Worm (Caenorhabditis elegans) whole organism, midembryonic: ENCODE data around the gene C35A5.10.

Source experiments
- T22C8.4 ChIP-seq: fragments of 200-800 bp; sonication (Bioruptor generic); IDR thresholded peaks from 2 replicates; pipeline ENCODE4 v1.3.6; 2022; ENCODE audit warnings: missing genetic modification characterization, missing compliant biosample characterization
- cog-1 ChIP-seq: sonication (generic microtip); optimal IDR thresholded peaks from 2 replicates; lab custom pipeline; 2016; ENCODE audit warnings: missing genetic modification characterization, missing compliant biosample characterization
- flt-1 ChIP-seq: fragments of 200-800 bp; sonication (Bioruptor generic); IDR thresholded peaks from 2 replicates; pipeline ENCODE4 v1.3.6; 2022; ENCODE audit warnings: missing genetic modification characterization, missing compliant biosample characterization
- klf-2 ChIP-seq: fragments of 200-800 bp; sonication (Bioruptor generic); conservative IDR thresholded peaks from 2 replicates; pipeline ENCODE4 v1.3.6; 2022; ENCODE audit warnings: missing genetic modification reagents, missing genetic modification characterization, missing compliant biosample characterization
- med-1 ChIP-seq: sonication (generic microtip); optimal IDR thresholded peaks from 2 replicates; lab custom pipeline; 2017; ENCODE audit warnings: missing genetic modification characterization, mild to moderate bottlenecking, missing compliant biosample characterization, antibody characterized with exemption, missing genetic modification reagents; ENCODE audit not compliant: insufficient read depth
- ref-1 ChIP-seq: fragments of 200-800 bp; sonication (Bioruptor generic); conservative IDR thresholded peaks from 2 replicates; pipeline ENCODE4 v1.3.6; 2022; ENCODE audit warnings: missing genetic modification reagents, missing genetic modification characterization, missing compliant biosample characterization
- tab-1 ChIP-seq: fragments of 200-800 bp; sonication (Bioruptor generic); IDR thresholded peaks from 2 replicates; pipeline ENCODE4 v1.3.6; 2022; ENCODE audit warnings: missing genetic modification characterization, missing compliant biosample characterization
- ztf-23 ChIP-seq: fragments of 200-800 bp; sonication (Bioruptor generic); IDR thresholded peaks from 2 replicates; pipeline ENCODE4 v1.3.6; 2022; ENCODE audit warnings: missing genetic modification reagents, missing genetic modification characterization, missing compliant biosample characterization
- ztf-29 ChIP-seq: fragments of 200-800 bp; sonication (Bioruptor generic); IDR thresholded peaks from 2 replicates; pipeline ENCODE4 v1.3.6; 2022; ENCODE audit warnings: missing genetic modification reagents, missing genetic modification characterization, missing compliant biosample characterization

Gene C35A5.10

DNA sequence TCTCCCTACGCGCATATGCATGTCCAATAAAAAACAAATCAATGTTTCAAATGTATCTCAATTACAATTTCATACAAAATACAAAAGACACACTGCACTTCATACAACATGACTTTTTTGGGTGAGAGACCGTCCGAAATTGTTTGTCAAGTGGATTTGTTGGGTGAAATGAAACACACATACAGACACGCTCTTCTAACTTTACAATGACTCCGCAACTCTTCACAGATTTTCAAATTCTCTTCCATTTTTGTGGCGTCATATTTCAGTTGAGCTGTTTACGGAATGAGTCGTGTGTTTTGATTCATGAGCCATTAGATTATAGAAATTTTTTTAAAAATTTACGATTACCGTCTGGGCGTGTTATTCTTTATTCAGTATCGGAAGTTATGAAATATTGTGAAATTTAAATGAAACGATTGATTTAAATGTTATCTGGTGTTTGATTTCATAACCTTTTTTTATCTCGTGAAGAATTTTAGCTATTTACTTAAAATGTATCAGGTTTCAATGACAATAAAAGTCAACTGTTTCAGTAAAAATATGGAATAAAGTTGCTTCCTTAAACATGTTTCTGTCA is 27.0 kb upstream of the C35A5.10 start:
- TF ChIP-seq flt-1 (GFP tag; lab: Robert Waterston, UW) (no peak), med-1 (GFP tag; lab: Kevin White, UChicago) (no peak), ztf-23 (GFP tag; lab: Robert Waterston, UW) (no peak), ref-1 (GFP tag; lab: Robert Waterston, UW) (no peak), klf-2 (GFP tag; lab: Robert Waterston, UW) (no peak), tab-1 (GFP tag; lab: Robert Waterston, UW) (no peak), T22C8.4 (GFP tag; lab: Robert Waterston, UW) (no peak), ztf-29 (GFP tag; lab: Robert Waterston, UW) (no peak), cog-1 (tag; lab: Kevin White, UChicago) (no peak)

DNA sequence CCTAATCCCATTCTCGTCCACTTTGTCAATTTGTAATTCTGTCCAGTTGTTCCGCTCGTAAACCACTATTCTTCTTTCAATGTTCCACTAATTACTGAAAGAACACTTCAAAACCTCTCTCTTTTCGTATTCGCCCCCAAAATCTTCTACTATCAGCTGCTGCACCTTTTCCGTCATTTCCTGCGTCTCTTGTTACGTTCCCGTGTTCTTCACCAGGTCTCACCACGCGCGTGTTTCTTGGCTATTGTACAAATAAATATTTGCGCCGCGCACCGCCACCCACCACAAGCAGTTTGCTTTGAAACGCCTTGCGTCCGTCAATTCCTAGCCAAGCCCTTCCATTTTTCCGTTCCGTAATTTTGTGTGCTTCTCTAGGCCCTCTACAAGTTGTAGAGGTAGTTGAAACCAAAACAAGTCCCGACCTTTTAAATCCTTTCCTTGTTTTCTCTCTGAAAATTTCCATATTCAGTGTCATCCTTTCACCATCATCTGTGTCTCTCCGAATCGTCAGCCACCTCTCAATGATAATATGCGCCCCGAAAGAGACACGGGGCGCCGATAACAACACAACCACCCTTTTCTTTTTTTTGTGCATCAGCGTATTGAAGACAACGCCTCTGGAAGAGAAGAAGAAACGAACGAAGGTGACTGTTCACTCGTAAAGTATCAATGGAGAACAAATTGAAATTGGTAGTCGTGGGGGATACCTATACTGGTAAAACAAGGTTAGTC is 25.7 kb upstream of the C35A5.10 start, which contains the start of the genes crp-1 and Y32F6B.9:
crp-1 (plus strand) TSS at position 468 of the 732 bp plus-strand sequence.
Y32F6B.9 (plus strand) TSS at position 603 of the 732 bp plus-strand sequence.
- TF ChIP-seq ref-1 (GFP tag; lab: Robert Waterston, UW) (no peak), T22C8.4 (GFP tag; lab: Robert Waterston, UW) (no peak), ztf-23 (GFP tag; lab: Robert Waterston, UW) (no peak), cog-1 (tag; lab: Kevin White, UChicago) (no peak), med-1 (GFP tag; lab: Kevin White, UChicago) (no peak), ztf-29 (GFP tag; lab: Robert Waterston, UW) (no peak), tab-1 (GFP tag; lab: Robert Waterston, UW) (no peak), flt-1 (GFP tag; lab: Robert Waterston, UW) (no peak), klf-2 (GFP tag; lab: Robert Waterston, UW) (no peak)

DNA sequence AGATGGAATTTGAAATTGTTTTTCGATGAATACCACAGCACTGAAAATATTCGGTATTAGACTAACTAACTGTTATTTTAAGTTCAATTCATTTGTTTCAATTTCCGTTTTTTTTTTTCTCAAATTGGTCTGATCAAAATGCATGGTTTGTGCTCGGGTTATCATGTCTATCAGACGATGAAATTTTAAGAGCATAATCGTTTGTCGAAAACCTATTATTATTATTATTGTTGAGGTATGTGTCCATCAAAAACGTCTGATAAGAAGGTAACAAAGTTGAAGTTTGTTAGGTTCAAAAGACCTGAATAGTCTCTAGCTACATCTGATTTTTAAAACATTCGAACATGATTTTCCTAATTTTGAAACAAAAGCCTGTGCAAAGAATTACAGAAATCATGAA is 20.0 kb upstream of the C35A5.10 start:
- TF ChIP-seq ref-1 (GFP tag; lab: Robert Waterston, UW): no peak
- no peak for TF ChIP-seq tab-1 (GFP tag; lab: Robert Waterston, UW)
- TF ChIP-seq T22C8.4 (GFP tag; lab: Robert Waterston, UW): no peak
- TF ChIP-seq med-1 (GFP tag; lab: Kevin White, UChicago): no peak
- TF ChIP-seq cog-1 (tag; lab: Kevin White, UChicago): no peak
- TF ChIP-seq klf-2 (GFP tag; lab: Robert Waterston, UW): no peak
- TF ChIP-seq flt-1 (GFP tag; lab: Robert Waterston, UW): no peak
- no peak for TF ChIP-seq ztf-23 (GFP tag; lab: Robert Waterston, UW)
- no peak for TF ChIP-seq ztf-29 (GFP tag; lab: Robert Waterston, UW)

DNA sequence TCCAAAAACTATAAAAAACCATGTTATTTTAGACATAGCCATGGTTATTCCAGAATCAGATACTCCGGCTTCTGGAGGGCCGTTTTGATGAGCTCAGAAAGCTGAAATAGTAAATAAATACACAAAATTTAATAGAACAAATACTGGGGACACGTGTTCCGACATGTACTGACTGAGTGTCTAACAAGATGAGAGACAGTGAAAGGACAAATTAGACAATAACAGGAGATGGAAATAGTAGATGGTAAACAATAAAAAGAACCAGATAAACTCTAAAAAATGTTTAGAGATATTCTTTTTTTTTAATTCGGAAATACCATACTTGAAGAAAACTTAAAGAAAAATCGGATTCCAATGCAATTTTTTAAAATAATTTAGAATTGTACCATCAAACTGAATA is 19.4 kb upstream of the C35A5.10 start, which contains the start of gene Y32F6B.1:
Y32F6B.1 (minus strand) TSS at position 101 of the 400 bp plus-strand sequence.
- TF ChIP-seq cog-1 (tag; lab: Kevin White, UChicago) (no peak), ref-1 (GFP tag; lab: Robert Waterston, UW) (no peak), ztf-29 (GFP tag; lab: Robert Waterston, UW) (no peak), klf-2 (GFP tag; lab: Robert Waterston, UW) (no peak), med-1 (GFP tag; lab: Kevin White, UChicago) (no peak), ztf-23 (GFP tag; lab: Robert Waterston, UW) (no peak), T22C8.4 (GFP tag; lab: Robert Waterston, UW) (no peak), flt-1 (GFP tag; lab: Robert Waterston, UW) (no peak), tab-1 (GFP tag; lab: Robert Waterston, UW) (no peak)

DNA sequence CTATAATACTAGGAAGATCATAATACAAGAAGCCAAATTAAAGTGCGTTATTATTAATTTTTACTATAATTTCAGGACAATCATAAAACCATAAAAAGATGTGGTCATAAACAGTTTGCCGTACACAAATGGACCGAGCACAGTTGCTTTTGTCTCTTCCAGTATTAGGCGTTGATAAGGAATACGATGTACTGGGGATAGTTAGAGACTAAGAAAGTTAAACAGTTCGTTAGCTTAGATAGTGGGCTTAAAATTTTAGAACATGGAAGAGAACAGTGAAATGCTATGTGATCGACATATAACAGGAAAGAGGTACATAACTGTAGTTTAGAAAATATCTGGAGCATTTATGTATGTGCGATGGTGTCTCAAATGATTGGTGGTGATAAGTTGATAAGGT is 18.6 kb upstream of the C35A5.10 start:
- TF ChIP-seq ztf-23 (GFP tag; lab: Robert Waterston, UW) (no peak), klf-2 (GFP tag; lab: Robert Waterston, UW) (no peak), T22C8.4 (GFP tag; lab: Robert Waterston, UW) (no peak), ref-1 (GFP tag; lab: Robert Waterston, UW) (no peak), cog-1 (tag; lab: Kevin White, UChicago) (no peak), ztf-29 (GFP tag; lab: Robert Waterston, UW) (no peak), flt-1 (GFP tag; lab: Robert Waterston, UW) (no peak), tab-1 (GFP tag; lab: Robert Waterston, UW) (no peak), med-1 (GFP tag; lab: Kevin White, UChicago) (no peak)

DNA sequence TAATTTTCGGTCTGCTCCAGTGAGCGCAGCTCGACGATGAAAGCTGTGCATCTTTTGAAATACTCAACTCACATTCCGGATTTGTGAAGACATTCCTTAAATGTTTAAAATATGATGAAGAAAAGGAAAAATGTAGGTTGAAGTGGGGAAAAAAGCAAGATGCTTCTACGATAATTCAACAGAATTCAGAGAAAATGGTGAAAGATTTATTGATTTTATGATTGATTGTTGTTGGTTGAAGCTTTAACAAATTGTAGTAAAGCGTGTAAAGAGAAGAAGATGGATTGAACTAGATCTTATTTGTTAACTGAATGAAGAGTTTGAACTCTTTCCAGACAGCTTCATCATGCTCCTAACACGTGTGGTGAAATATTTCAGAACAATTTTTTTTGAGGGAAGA is 14.0 kb upstream of the C35A5.10 start, which contains the start of gene ncx-5:
ncx-5 (minus strand) TSS at position 101 of the 400 bp plus-strand sequence.
- no peak for TF ChIP-seq ztf-29 (GFP tag; lab: Robert Waterston, UW)

DNA sequence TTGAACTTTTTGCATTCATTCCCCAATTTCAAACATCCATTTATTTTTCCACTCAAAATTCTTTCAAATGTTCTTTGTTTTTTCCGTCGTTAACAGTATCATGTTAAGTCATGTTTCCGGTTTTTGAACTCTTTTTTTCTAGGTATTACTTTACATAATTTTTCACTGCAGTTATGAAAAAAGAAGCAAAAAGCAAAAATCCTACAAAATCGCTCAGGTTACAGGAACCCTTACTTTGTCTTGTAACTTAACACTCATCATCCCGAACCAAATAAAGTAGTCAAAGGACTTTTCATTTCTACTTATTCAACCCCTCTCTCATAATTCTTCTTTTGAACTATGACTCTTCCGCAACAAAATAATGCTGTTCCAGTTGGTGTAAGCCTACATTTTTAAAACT is 12.6 kb upstream of the C35A5.10 start, which contains the start of gene aqp-5:
aqp-5 (plus strand) TSS at position 301 of the 400 bp plus-strand sequence.
- no peak for TF ChIP-seq klf-2 (GFP tag; lab: Robert Waterston, UW)
- TF ChIP-seq med-1 (GFP tag; lab: Kevin White, UChicago): no peak
- TF ChIP-seq ztf-23 (GFP tag; lab: Robert Waterston, UW): no peak
- no peak for TF ChIP-seq ref-1 (GFP tag; lab: Robert Waterston, UW)
- no peak for TF ChIP-seq flt-1 (GFP tag; lab: Robert Waterston, UW)
- no peak for TF ChIP-seq tab-1 (GFP tag; lab: Robert Waterston, UW)
- TF ChIP-seq cog-1 (tag; lab: Kevin White, UChicago): no peak
- TF ChIP-seq T22C8.4 (GFP tag; lab: Robert Waterston, UW): no peak
- TF ChIP-seq ztf-29 (GFP tag; lab: Robert Waterston, UW): no peak

DNA sequence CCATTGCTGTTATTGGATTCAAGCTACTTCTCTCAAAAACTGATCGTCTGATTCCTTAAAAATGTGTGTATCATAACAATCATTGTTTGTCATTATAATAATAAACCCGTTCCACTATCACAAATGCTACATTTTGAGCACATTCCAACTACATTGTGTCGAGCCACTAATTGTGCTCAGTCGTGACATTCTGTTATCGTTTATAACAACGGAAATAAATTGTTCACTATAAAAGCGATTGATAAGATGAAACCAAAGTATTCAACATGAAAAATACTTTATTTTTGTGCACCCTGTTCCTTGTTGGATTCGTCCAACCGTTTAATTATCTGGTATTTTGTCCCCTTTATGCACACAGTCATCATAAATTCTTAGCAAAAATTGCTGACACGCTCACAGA is 10.8 kb upstream of the C35A5.10 start, which contains the start of gene ugt-33:
ugt-33 (plus strand) TSS at position 260 of the 400 bp plus-strand sequence.
- TF ChIP-seq flt-1 (GFP tag; lab: Robert Waterston, UW): no peak
- no peak for TF ChIP-seq ztf-29 (GFP tag; lab: Robert Waterston, UW)
- TF ChIP-seq tab-1 (GFP tag; lab: Robert Waterston, UW): no peak
- TF ChIP-seq klf-2 (GFP tag; lab: Robert Waterston, UW): no peak
- TF ChIP-seq ref-1 (GFP tag; lab: Robert Waterston, UW): no peak
- TF ChIP-seq med-1 (GFP tag; lab: Kevin White, UChicago): no peak
- TF ChIP-seq cog-1 (tag; lab: Kevin White, UChicago): no peak
- no peak for TF ChIP-seq T22C8.4 (GFP tag; lab: Robert Waterston, UW)
- TF ChIP-seq ztf-23 (GFP tag; lab: Robert Waterston, UW): no peak
